Fruit fly (Drosophila melanogaster): ENCODE results near the gene CG32365.

CG32365 gene

dm6 chr3L:7869715-7870387 lies 1.0 kb downstream of the CG32365 start:
- TF ChIP-seq fd59A (GFP tag; optimal IDR thresholded peaks at IDR 0.05): peak; percentile 76
- peak; percentile 44 for TF ChIP-seq Sox15 (GFP tag; optimal IDR thresholded peaks at IDR 0.05)
- peak; percentile 51 for TF ChIP-seq cyc (GFP tag; optimal IDR thresholded peaks at IDR 0.05)
- TF ChIP-seq CG16779 (tag; optimal IDR thresholded peaks at IDR 0.05): peak; percentile 62
- TF ChIP-seq Gug (GFP tag; IDR thresholded peaks at IDR 0.05): peak; percentile 74
- TF ChIP-seq Hr38 (GFP tag; optimal IDR thresholded peaks at IDR 0.05): no peak
- TF ChIP-seq Hr4 (GFP tag; optimal IDR thresholded peaks at IDR 0.05): peak; percentile 83
- TF ChIP-seq Sox14 (GFP tag; optimal IDR thresholded peaks at IDR 0.05): peak; percentile 69
- peak; percentile 61 for TF ChIP-seq Smox (GFP tag; optimal IDR thresholded peaks at IDR 0.05)
- TF ChIP-seq pdm3 (GFP tag; optimal IDR thresholded peaks at IDR 0.05): peak; percentile 73
- TF ChIP-seq OdsH (GFP tag; optimal IDR thresholded peaks at IDR 0.05): peak; percentile 77
- peak in 1 of 2 experiments; percentile 71 for TF ChIP-seq salr (GFP tag; optimal IDR thresholded peaks at IDR 0.05)
- peak; percentile 69 for TF ChIP-seq CG11762 (GFP tag; optimal IDR thresholded peaks at IDR 0.05; ENCODE audit: insufficient read depth)
- peak; percentile 54 for TF ChIP-seq CG6854 (GFP tag; optimal IDR thresholded peaks at IDR 0.05)
- no peak for TF ChIP-seq Blimp-1 (GFP tag; optimal IDR thresholded peaks at IDR 0.05)
- TF ChIP-seq CG6276 (GFP tag; optimal IDR thresholded peaks at IDR 0.05): peak; percentile 74
- peak; percentile 74 for TF ChIP-seq CG34406 (GFP tag; optimal IDR thresholded peaks at IDR 0.05)
- peak; percentile 34 for TF ChIP-seq Ets21C (GFP tag; optimal IDR thresholded peaks at IDR 0.05)
- peak; percentile 33 for TF ChIP-seq CG31627 (GFP tag; optimal IDR thresholded peaks at IDR 0.05)
- peak; percentile 76 for TF ChIP-seq esn (GFP tag; optimal IDR thresholded peaks at IDR 0.05)
- peak; percentile 72 for TF ChIP-seq net (GFP tag; optimal IDR thresholded peaks at IDR 0.05)
- TF ChIP-seq achi (GFP tag; optimal IDR thresholded peaks at IDR 0.05): peak; percentile 86
- TF ChIP-seq lz (GFP tag; optimal IDR thresholded peaks at IDR 0.05): peak; percentile 62
- TF ChIP-seq CG3032 (tag; optimal IDR thresholded peaks at IDR 0.05): peak; percentile 82
- TF ChIP-seq Lpt (GFP tag; optimal IDR thresholded peaks at IDR 0.05): peak; percentile 44
- peak; percentile 66 for TF ChIP-seq dsx (GFP tag; optimal IDR thresholded peaks at IDR 0.05; ENCODE audit: poor library complexity, severe bottlenecking)
- peak; percentile 73 for TF ChIP-seq CG10631 (GFP tag; optimal IDR thresholded peaks at IDR 0.05)
- peak; percentile 56 for TF ChIP-seq CG6163 (GFP tag; IDR thresholded peaks at IDR 0.05)
- TF ChIP-seq Eip75B (GFP tag; optimal IDR thresholded peaks at IDR 0.05): peak; percentile 59
- peak; percentile 96 for TF ChIP-seq Eip78C (GFP tag)
- peak; percentile 28 for TF ChIP-seq fd85E (GFP tag; optimal IDR thresholded peaks at IDR 0.05)
- 0 out of 2 replicates have a peak, but pooled peaks have one; percentile 31 for TF ChIP-seq CG11294 (GFP tag; IDR thresholded peaks at IDR 0.05)
- TF ChIP-seq spab (GFP tag; optimal IDR thresholded peaks at IDR 0.05): peak; percentile 80
- peak; percentile 68 to 86 for TF ChIP-seq ss (GFP tag; optimal IDR thresholded peaks at IDR 0.05)
- peak; percentile 59; the same call in 2 of the 3 replicates for TF ChIP-seq eg (GFP tag; IDR thresholded peaks at IDR 0.05)
- peak; percentile 94 for TF ChIP-seq CG32006 (GFP tag; optimal IDR thresholded peaks at IDR 0.05)
- TF ChIP-seq CG6808 (GFP tag; optimal IDR thresholded peaks at IDR 0.05): peak; percentile 81
- TF ChIP-seq acj6 (GFP tag; optimal IDR thresholded peaks at IDR 0.05): peak; percentile 83
- TF ChIP-seq topi (GFP tag; optimal IDR thresholded peaks at IDR 0.05): peak; percentile 63
- peak; percentile 72 for TF ChIP-seq CG8632 (GFP tag; optimal IDR thresholded peaks at IDR 0.05)
- peak; percentile 71 for TF ChIP-seq CG6792 (GFP tag; optimal IDR thresholded peaks at IDR 0.05)
- TF ChIP-seq CG10669 (GFP tag; optimal IDR thresholded peaks at IDR 0.05): peak; percentile 69
- TF ChIP-seq CG3919 (GFP tag; optimal IDR thresholded peaks at IDR 0.05): peak; percentile 82
- peak; percentile 45 for TF ChIP-seq vri (GFP tag; optimal IDR thresholded peaks at IDR 0.05)
- TF ChIP-seq Hr39 (GFP tag; optimal IDR thresholded peaks at IDR 0.05): peak; percentile 28
- TF ChIP-seq CG1621 (tag; optimal IDR thresholded peaks at IDR 0.05): peak; percentile 23
- TF ChIP-seq fkh (GFP tag; optimal IDR thresholded peaks at IDR 0.05): no peak
- TF ChIP-seq Eip93F (GFP tag; optimal IDR thresholded peaks at IDR 0.05): no peak
- TF ChIP-seq CG8119 (GFP tag; IDR thresholded peaks at IDR 0.05): peak; percentile 92
- TF ChIP-seq CG8319 (GFP tag; optimal IDR thresholded peaks at IDR 0.05): peak; percentile 51
- TF ChIP-seq svp (GFP tag): peak; percentile 83
